Worm (Caenorhabditis elegans) whole organism, L4 larva: ENCODE measurements around the gene math-39.

Source experiments
- F10B5.3 ChIP-seq: sonication (generic microtip); optimal IDR thresholded peaks from 2 replicates; lab custom pipeline; 2016; ENCODE audit warnings: mild to moderate bottlenecking, missing genetic modification characterization, missing compliant biosample characterization
- F26F4.8 ChIP-seq: fragments of 200-800 bp; sonication (Bioruptor generic); conservative IDR thresholded peaks from 2 replicates; pipeline ENCODE4 v1.3.6; 2022; ENCODE audit warnings: missing genetic modification characterization, missing compliant biosample characterization
- F44E2.7 ChIP-seq: fragments of 200-800 bp; sonication (Bioruptor generic); IDR thresholded peaks from 2 replicates; pipeline ENCODE4 v2.1.2; 2022; ENCODE audit warnings: missing genetic modification characterization, missing compliant biosample characterization
- F49E8.2 ChIP-seq: sonication (generic microtip); optimal IDR thresholded peaks from 2 replicates; lab custom pipeline; 2016; ENCODE audit warnings: missing compliant biosample characterization, mild to moderate bottlenecking, missing genetic modification characterization, borderline replicate concordance
- R02D3.7 ChIP-seq: fragments of 150-350 bp; sonication (generic microtip); optimal IDR thresholded peaks from 3 replicates; lab custom pipeline; 2014; ENCODE audit warnings: missing biosample characterization, missing genetic modification characterization
- T26A8.4 ChIP-seq: fragments of 200-800 bp; sonication (Bioruptor generic); IDR thresholded peaks from 2 replicates; pipeline ENCODE4 v1.3.6; 2022; ENCODE audit warnings: missing genetic modification characterization, missing compliant biosample characterization
- Y105C5A.15 ChIP-seq: fragments of 200-800 bp; sonication (Bioruptor generic); IDR thresholded peaks from 2 replicates; pipeline ENCODE4 v1.3.6; 2022; ENCODE audit warnings: missing genetic modification characterization, missing compliant biosample characterization
- Y5F2A.4 ChIP-seq: fragments of 200-800 bp; sonication (Bioruptor generic); optimal IDR thresholded peaks from 2 replicates; lab custom pipeline; 2018; ENCODE audit warnings: mild to moderate bottlenecking, missing genetic modification characterization, missing compliant biosample characterization
- aha-1 ChIP-seq: fragments of 150-350 bp; peaks from one replicate; lab custom pipeline; 2014; ENCODE audit warnings: missing biosample characterization, missing genetic modification characterization
- aly-2 ChIP-seq: sonication (generic microtip); optimal IDR thresholded peaks from 2 replicates; lab custom pipeline; 2018; ENCODE audit warnings: missing biosample characterization, missing genetic modification characterization
- arid-1 ChIP-seq: fragments of 200-800 bp; sonication (Bioruptor generic); conservative IDR thresholded peaks from 2 replicates; pipeline ENCODE4 v1.3.6; 2022; ENCODE audit warnings: missing genetic modification reagents, missing genetic modification characterization, missing compliant biosample characterization
- attf-4 ChIP-seq: sonication (generic microtip); optimal IDR thresholded peaks from 3 replicates; lab custom pipeline; 2017; ENCODE audit warnings: missing biosample characterization, missing genetic modification characterization
- ceh-20 ChIP-seq: fragments of 200-800 bp; sonication (Bioruptor generic); IDR thresholded peaks from 2 replicates; pipeline ENCODE4 v1.3.6; 2022; ENCODE audit warnings: missing genetic modification reagents, missing genetic modification characterization, missing compliant biosample characterization
- ceh-28 ChIP-seq: fragments of 150-350 bp; optimal IDR thresholded peaks from 2 replicates; lab custom pipeline; 2014; ENCODE audit warnings: missing biosample characterization, missing genetic modification reagents, missing genetic modification characterization
- ceh-32 ChIP-seq: sonication (generic microtip); optimal IDR thresholded peaks from 2 replicates; lab custom pipeline; 2016; ENCODE audit warnings: mild to moderate bottlenecking, missing genetic modification characterization, missing compliant biosample characterization; ENCODE audit not compliant: poor library complexity
- ceh-62 ChIP-seq: sonication (generic microtip); optimal IDR thresholded peaks from 2 replicates; lab custom pipeline; 2017; ENCODE audit warnings: missing biosample characterization, missing genetic modification characterization
- ceh-82 ChIP-seq: sonication (generic microtip); optimal IDR thresholded peaks from 2 replicates; lab custom pipeline; 2017; ENCODE audit warnings: missing biosample characterization, missing genetic modification characterization
- ctbp-1 ChIP-seq: fragments of 200-800 bp; sonication (Bioruptor generic); IDR thresholded peaks from 2 replicates; pipeline ENCODE4 v1.3.6; 2022; ENCODE audit warnings: missing genetic modification reagents, missing genetic modification characterization, missing compliant biosample characterization
- daf-16 ChIP-seq, 3 experiments: sonication (generic microtip); optimal IDR thresholded peaks; 2 replicates each; lab custom pipeline; 2016 to 2017; ENCODE audit warnings: missing genetic modification characterization in 3 of 3, missing genetic modification reagents in 3 of 3, mild to moderate bottlenecking in 2 of 3, missing compliant biosample characterization in 2 of 3, missing biosample characterization in 1 of 3, moderate library complexity in 1 of 3
- daf-19 ChIP-seq: fragments of 200-800 bp; sonication (Bioruptor generic); conservative IDR thresholded peaks from 2 replicates; pipeline ENCODE4 v1.3.6; 2022; ENCODE audit warnings: missing genetic modification characterization, missing compliant biosample characterization
- daf-8 ChIP-seq: fragments of 200-800 bp; sonication (Bioruptor generic); IDR thresholded peaks from 2 replicates; pipeline ENCODE4 v1.3.6; 2022; ENCODE audit warnings: missing genetic modification characterization, missing compliant biosample characterization
- dmd-9 ChIP-seq: fragments of 200-800 bp; sonication (Bioruptor generic); IDR thresholded peaks from 2 replicates; pipeline ENCODE4 v1.3.6; 2022; ENCODE audit warnings: missing genetic modification reagents, missing genetic modification characterization, missing compliant biosample characterization
- hif-1 ChIP-seq, 2 experiments: sonication (generic microtip); optimal IDR thresholded peaks; 2 replicates each; lab custom pipeline; 2016 to 2017; ENCODE audit warnings: missing compliant biosample characterization in 2 of 2, missing genetic modification characterization in 2 of 2, missing genetic modification reagents in 2 of 2, missing genotype in 2 of 2, mild to moderate bottlenecking in 1 of 2
- hlh-30 ChIP-seq: sonication (generic microtip); optimal IDR thresholded peaks from 2 replicates; lab custom pipeline; 2017; ENCODE audit warnings: antibody characterized with exemption, mild to moderate bottlenecking, missing genetic modification characterization, missing compliant biosample characterization; ENCODE audit not compliant: insufficient read depth
- jun-1 ChIP-seq: fragments of 150-350 bp; optimal IDR thresholded peaks from 2 replicates; lab custom pipeline; 2014; ENCODE audit warnings: missing biosample characterization, missing genetic modification reagents, missing genetic modification characterization
- lin-13 ChIP-seq: fragments of 150-350 bp; optimal IDR thresholded peaks from 2 replicates; lab custom pipeline; 2014; ENCODE audit warnings: missing biosample characterization, missing genetic modification reagents, missing genetic modification characterization
- lin-29 ChIP-seq: fragments of 200-800 bp; sonication (Bioruptor generic); IDR thresholded peaks from 2 replicates; pipeline ENCODE4 v1.3.6; 2022; ENCODE audit warnings: missing genetic modification reagents, missing genetic modification characterization, missing compliant biosample characterization
- lsy-2 ChIP-seq, 2 experiments: fragments of 150-350 bp in 1 of 2; sonication (generic microtip) in 1 of 2; optimal IDR thresholded peaks; 2 replicates each; lab custom pipeline; 2014 to 2017; ENCODE audit warnings: missing biosample characterization in 2 of 2, missing genetic modification characterization in 2 of 2
- mdl-1 ChIP-seq, 2 experiments: fragments of 150-350 bp in 1 of 2; sonication (generic microtip) in 1 of 2; optimal IDR thresholded peaks; 2 replicates each; lab custom pipeline; 2014 to 2017; ENCODE audit warnings: missing biosample characterization in 2 of 2, missing genetic modification characterization in 2 of 2
- mes-2 ChIP-seq: sonication (generic microtip); optimal IDR thresholded peaks from 2 replicates; lab custom pipeline; 2016; ENCODE audit warnings: missing genotype, mild to moderate bottlenecking, missing genetic modification characterization, missing compliant biosample characterization; ENCODE audit not compliant: poor library complexity, severe bottlenecking
- mxl-2 ChIP-seq: fragments of 200-800 bp; sonication (Bioruptor generic); conservative IDR thresholded peaks from 2 replicates; pipeline ENCODE4 v1.3.6; 2022; ENCODE audit warnings: missing genetic modification reagents, missing genetic modification characterization, missing compliant biosample characterization
- mxl-3 ChIP-seq: fragments of 200-800 bp; sonication (Bioruptor generic); optimal IDR thresholded peaks from 2 replicates; lab custom pipeline; 2018; ENCODE audit warnings: mild to moderate bottlenecking, missing genetic modification characterization, missing compliant biosample characterization
- nhr-11 ChIP-seq: fragments of 150-350 bp; optimal IDR thresholded peaks from 2 replicates; lab custom pipeline; 2014; ENCODE audit warnings: missing biosample characterization, missing genetic modification characterization
- nhr-237 ChIP-seq: sonication (generic microtip); optimal IDR thresholded peaks from 2 replicates; lab custom pipeline; 2017; ENCODE audit warnings: missing biosample characterization, missing genetic modification characterization
- nhr-25 ChIP-seq: sonication (generic microtip); optimal IDR thresholded peaks from 2 replicates; lab custom pipeline; 2017; ENCODE audit warnings: missing genetic modification characterization, mild to moderate bottlenecking, missing compliant biosample characterization, antibody characterized with exemption, moderate library complexity, borderline replicate concordance; ENCODE audit not compliant: insufficient read depth
- nhr-77 ChIP-seq: fragments of 150-350 bp; optimal IDR thresholded peaks from 2 replicates; lab custom pipeline; 2014; ENCODE audit warnings: missing biosample characterization, missing genetic modification characterization
- rbr-2 ChIP-seq: sonication (generic microtip); optimal IDR thresholded peaks from 2 replicates; lab custom pipeline; 2016; ENCODE audit warnings: missing genotype, missing genetic modification characterization, missing compliant biosample characterization
- saeg-2 ChIP-seq: fragments of 200-800 bp; sonication (Bioruptor generic); IDR thresholded peaks from 2 replicates; pipeline ENCODE4 v1.3.6; 2022; ENCODE audit warnings: missing genetic modification reagents, missing genetic modification characterization, missing compliant biosample characterization
- sdz-12 ChIP-seq: fragments of 200-800 bp; sonication (Bioruptor generic); optimal IDR thresholded peaks from 2 replicates; lab custom pipeline; 2018; ENCODE audit warnings: mild to moderate bottlenecking, missing genetic modification characterization, missing compliant biosample characterization
- skn-1 ChIP-seq: fragments of 150-350 bp; optimal IDR thresholded peaks from 2 replicates; lab custom pipeline; 2014; ENCODE audit warnings: missing biosample characterization, missing genetic modification characterization
- snpc-1.2 ChIP-seq: fragments of 200-800 bp; sonication (Bioruptor generic); IDR thresholded peaks from 2 replicates; pipeline ENCODE4 v1.3.6; 2022; ENCODE audit warnings: missing genetic modification reagents, missing genetic modification characterization, missing compliant biosample characterization
- spr-1 ChIP-seq: sonication (generic microtip); optimal IDR thresholded peaks from 2 replicates; lab custom pipeline; 2016; ENCODE audit warnings: mild to moderate bottlenecking, missing genetic modification characterization, missing compliant biosample characterization
- unc-130 ChIP-seq: sonication (generic microtip); optimal IDR thresholded peaks from 2 replicates; lab custom pipeline; 2016; ENCODE audit warnings: missing genetic modification reagents, missing genetic modification characterization, missing compliant biosample characterization
- unc-62 ChIP-seq, 3 experiments: fragments of 150-350 bp in 1 of 3; sonication (generic microtip); optimal IDR thresholded peaks in 2 of 3; peaks in 1 of 3; 1 replicate in 1 of 3; 2 replicates in 2 of 3; lab custom pipeline; 2014 to 2017; ENCODE audit warnings: missing biosample characterization in 3 of 3, missing genetic modification characterization in 3 of 3, missing genetic modification reagents in 3 of 3, missing genotype in 1 of 3
- zfp-3 ChIP-seq: fragments of 200-800 bp; sonication (Bioruptor generic); conservative IDR thresholded peaks from 2 replicates; pipeline ENCODE4 v1.3.6; 2022; ENCODE audit warnings: missing genetic modification reagents, missing genetic modification characterization, missing compliant biosample characterization
- zip-2 ChIP-seq: fragments of 150-350 bp; optimal IDR thresholded peaks from 2 replicates; lab custom pipeline; 2014; ENCODE audit warnings: missing biosample characterization, missing genetic modification characterization
- ztf-11 ChIP-seq: fragments of 150-350 bp; optimal IDR thresholded peaks from 2 replicates; lab custom pipeline; 2014; ENCODE audit warnings: missing biosample characterization, missing genetic modification characterization
- ztf-7 ChIP-seq: fragments of 150-350 bp; optimal IDR thresholded peaks from 2 replicates; lab custom pipeline; 2014; ENCODE audit warnings: missing biosample characterization, missing genetic modification characterization

Gene math-39

ce11 chrII:1818300-1818699 lies 13.8 kb upstream of the math-39 start, which contains the start of gene fbxb-10:
fbxb-10 (minus strand) TSS chrII:1818400.
- TF ChIP-seq rbr-2 (tag; lab: Kevin White, UChicago) (no peak), arid-1 (GFP tag; lab: Robert Waterston, UW) (0 out of 2 replicates have a peak, but pooled peaks have one; percentile 9)

DNA sequence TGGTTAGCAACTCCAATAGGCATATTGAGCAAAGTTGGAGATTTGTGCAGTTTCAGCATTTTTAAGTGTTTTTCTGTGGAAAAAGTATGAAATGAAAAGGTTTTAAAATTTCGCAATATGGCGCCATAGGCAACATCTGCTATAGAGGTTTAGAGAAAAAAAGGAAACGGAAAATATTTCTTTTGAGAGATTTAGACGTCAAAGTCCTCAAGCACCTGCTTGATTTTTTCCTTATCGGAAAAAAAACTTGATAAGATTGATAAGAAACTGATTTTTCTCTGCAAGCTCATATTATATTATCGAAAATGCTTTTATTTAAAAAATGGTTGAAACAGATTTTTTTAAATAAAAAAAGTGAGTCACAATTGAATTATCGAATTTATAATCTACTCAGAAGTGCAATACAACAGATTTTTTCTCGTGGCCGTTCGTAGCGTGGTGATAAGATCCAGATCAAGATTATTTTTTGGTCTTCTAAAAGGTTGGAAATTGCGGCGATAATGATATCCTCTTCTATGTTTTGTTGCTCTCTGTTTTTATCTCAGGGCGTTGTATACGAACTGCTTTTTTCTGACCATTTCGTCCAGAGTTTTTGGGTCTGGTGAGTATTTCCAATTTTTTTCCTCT lies 12.1 kb upstream of the math-39 start, which contains the start of gene fbxc-19:
TSS of gene fbxc-19 (plus strand) at position 536 of the 627 bp plus-strand sequence.
- TF ChIP-seq mes-2 (tag; lab: Kevin White, UChicago), result peak; percentile 47
- TF ChIP-seq lin-13 (GFP tag; lab: Kevin White, UChicago), result no peak
- no peak for TF ChIP-seq R02D3.7 (tag; lab: Kevin White, UChicago)
- TF ChIP-seq daf-19 (GFP tag; lab: Robert Waterston, UW), result no peak
- TF ChIP-seq lin-29, result no peak
- TF ChIP-seq mxl-2 (GFP tag; lab: Robert Waterston, UW), result no peak
- no peak for TF ChIP-seq nhr-25 (tag; lab: Kevin White, UChicago)
- no peak for TF ChIP-seq ctbp-1 (GFP tag; lab: Robert Waterston, UW)
- no peak for TF ChIP-seq zfp-3
- no peak for TF ChIP-seq ztf-11 (tag; lab: Kevin White, UChicago)
- TF ChIP-seq jun-1 (tag; lab: Kevin White, UChicago), result peak; percentile 40
- TF ChIP-seq F10B5.3 (tag; lab: Kevin White, UChicago), result no peak
- TF ChIP-seq spr-1, result no peak
- TF ChIP-seq aly-2 (tag; lab: Kevin White, UChicago), result no peak
- no peak for TF ChIP-seq dmd-9 (GFP tag; lab: Robert Waterston, UW)
- peak; percentile 69 for TF ChIP-seq hlh-30
- TF ChIP-seq nhr-11 (tag; lab: Kevin White, UChicago), result no peak
- no peak for TF ChIP-seq nhr-237
- no peak for TF ChIP-seq attf-4
- no peak for TF ChIP-seq ceh-82 (tag; lab: Kevin White, UChicago)
- TF ChIP-seq Y5F2A.4 (GFP tag; lab: Kevin White, UChicago), result no peak
- no peak for TF ChIP-seq daf-8
- TF ChIP-seq mxl-3 (GFP tag; lab: Kevin White, UChicago), result peak; percentile 14
- TF ChIP-seq mdl-1 (tag; optimal IDR thresholded peaks at IDR 0.05; lab: Kevin White, UChicago), result peak in 1 of 2 experiments; percentile 59
- TF ChIP-seq unc-62 (GFP tag; optimal IDR thresholded peaks at IDR 0.05 in 1 of 2; lab: Kevin White, UChicago), result no peak
- no peak for TF ChIP-seq unc-62 (tag; optimal IDR thresholded peaks at IDR 0.05; lab: Kevin White, UChicago)
- TF ChIP-seq ceh-28 (tag; lab: Kevin White, UChicago), result no peak
- TF ChIP-seq Y105C5A.15, result no peak
- TF ChIP-seq skn-1, result no peak
- no peak for TF ChIP-seq ceh-32
- TF ChIP-seq snpc-1.2 (GFP tag; lab: Robert Waterston, UW), result no peak
- TF ChIP-seq F26F4.8 (GFP tag; lab: Robert Waterston, UW), result no peak
- no peak for TF ChIP-seq unc-130
- no peak for TF ChIP-seq ceh-20 (GFP tag; lab: Robert Waterston, UW)
- TF ChIP-seq zip-2, result peak; percentile 99
- TF ChIP-seq F49E8.2, result no peak
- peak; percentile 90 for TF ChIP-seq ztf-7
- TF ChIP-seq aha-1 (tag; lab: Kevin White, UChicago), result peak; percentile 78
- TF ChIP-seq sdz-12 (GFP tag; lab: Kevin White, UChicago), result no peak
- no peak for TF ChIP-seq lsy-2 (tag; optimal IDR thresholded peaks at IDR 0.05; lab: Kevin White, UChicago)
- TF ChIP-seq T26A8.4, result no peak
- no peak for TF ChIP-seq F44E2.7 (GFP tag; lab: Robert Waterston, UW)
- no peak for TF ChIP-seq daf-16 (GFP tag; optimal IDR thresholded peaks at IDR 0.05; lab: Kevin White, UChicago)
- peak; percentile 92 for TF ChIP-seq daf-16 (tag; optimal IDR thresholded peaks at IDR 0.05; lab: Kevin White, UChicago)
- TF ChIP-seq ceh-62 (tag; lab: Kevin White, UChicago), result no peak
- TF ChIP-seq saeg-2 (GFP tag; lab: Robert Waterston, UW), result no peak
- TF ChIP-seq hif-1 (tag; optimal IDR thresholded peaks at IDR 0.05; lab: Kevin White, UChicago), result no peak
- peak; percentile 86 for TF ChIP-seq nhr-77 (tag; lab: Kevin White, UChicago)
